Fruit fly (Drosophila melanogaster) whole organism, prepupa: ENCODE measurements around the gene Nthl1.

Source experiments
- Blimp-1 ChIP-seq: fragments of 200-800 bp; sonication (Bioruptor generic); optimal IDR thresholded peaks from 3 replicates; lab custom pipeline; 2017; ENCODE audit warnings: missing biosample characterization, missing genetic modification characterization, mild to moderate bottlenecking, moderate library complexity, missing genetic modification reagents
- CG10631 ChIP-seq: fragments of 200-800 bp; sonication (Bioruptor generic); optimal IDR thresholded peaks from 2 replicates; lab custom pipeline; 2016; ENCODE audit warnings: missing biosample characterization, missing genetic modification characterization
- CG11294 ChIP-seq: fragments of 200-800 bp; sonication (Bioruptor generic); IDR thresholded peaks from 2 replicates; pipeline ENCODE4 v1.3.6; 2022; ENCODE audit warnings: missing biosample characterization, missing genetic modification characterization
- CG11762 ChIP-seq: fragments of 200-800 bp; sonication (Bioruptor generic); optimal IDR thresholded peaks from 3 replicates; lab custom pipeline; 2016; ENCODE audit warnings: missing biosample characterization, missing genetic modification characterization; ENCODE audit not compliant: insufficient read depth
- CG15336 ChIP-seq: fragments of 200-800 bp; sonication (Bioruptor generic); IDR thresholded peaks from 2 replicates; pipeline ENCODE4 v1.3.6; 2022; ENCODE audit warnings: missing biosample characterization, missing genetic modification characterization
- CG1621 ChIP-seq: fragments of 200-800 bp; sonication (Bioruptor generic); optimal IDR thresholded peaks from 3 replicates; lab custom pipeline; 2018; ENCODE audit warnings: missing biosample characterization, mild to moderate bottlenecking, missing genetic modification characterization
- CG16779 ChIP-seq: fragments of 200-800 bp; sonication (Bioruptor generic); optimal IDR thresholded peaks from 3 replicates; lab custom pipeline; 2017; ENCODE audit warnings: missing biosample characterization, mild to moderate bottlenecking, missing genetic modification characterization
- CG3032 ChIP-seq: fragments of 200-800 bp; optimal IDR thresholded peaks from 2 replicates; lab custom pipeline; 2019; ENCODE audit warnings: missing biosample characterization, mild to moderate bottlenecking, missing genetic modification characterization, moderate library complexity
- CG31627 ChIP-seq: fragments of 200-800 bp; sonication (Bioruptor generic); optimal IDR thresholded peaks from 3 replicates; lab custom pipeline; 2016; ENCODE audit warnings: missing biosample characterization, missing genetic modification characterization
- CG32006 ChIP-seq: fragments of 200-800 bp; sonication (Bioruptor generic); optimal IDR thresholded peaks from 3 replicates; lab custom pipeline; 2017; ENCODE audit warnings: missing biosample characterization, mild to moderate bottlenecking, missing genetic modification characterization
- CG34406 ChIP-seq: fragments of 200-800 bp; sonication (Bioruptor generic); optimal IDR thresholded peaks from 3 replicates; lab custom pipeline; 2016; ENCODE audit warnings: missing biosample characterization, missing genetic modification characterization
- CG3919 ChIP-seq: fragments of 200-800 bp; sonication (Bioruptor generic); optimal IDR thresholded peaks from 3 replicates; lab custom pipeline; 2016; ENCODE audit warnings: missing biosample characterization, missing genetic modification characterization
- CG4318 ChIP-seq: fragments of 200-800 bp; sonication (Bioruptor generic); optimal IDR thresholded peaks from 3 replicates; lab custom pipeline; 2017; ENCODE audit warnings: missing biosample characterization, mild to moderate bottlenecking, missing genetic modification characterization
- CG6163 ChIP-seq: fragments of 200-800 bp; sonication (Bioruptor generic); IDR thresholded peaks from 3 replicates; pipeline ENCODE4 v1.3.6; 2022; ENCODE audit warnings: missing biosample characterization, missing genetic modification characterization
- CG6276 ChIP-seq: fragments of 200-800 bp; sonication (Bioruptor generic); optimal IDR thresholded peaks from 2 replicates; lab custom pipeline; 2017; ENCODE audit warnings: missing biosample characterization, mild to moderate bottlenecking, missing genetic modification characterization
- CG6854 ChIP-seq: fragments of 200-800 bp; sonication (Bioruptor generic); optimal IDR thresholded peaks from 2 replicates; lab custom pipeline; 2017; ENCODE audit warnings: missing biosample characterization, mild to moderate bottlenecking, missing genetic modification characterization
- CG7368 ChIP-seq: fragments of 200-800 bp; sonication (Bioruptor generic); optimal IDR thresholded peaks from 3 replicates; lab custom pipeline; 2016; ENCODE audit warnings: missing biosample characterization, missing genetic modification characterization
- CG8119 ChIP-seq: fragments of 200-800 bp; sonication (Bioruptor generic); IDR thresholded peaks from 3 replicates; pipeline ENCODE4 v1.3.6; 2022; ENCODE audit warnings: missing biosample characterization, missing genetic modification characterization
- CG8319 ChIP-seq: fragments of 200-800 bp; sonication (Bioruptor generic); optimal IDR thresholded peaks from 3 replicates; lab custom pipeline; 2016; ENCODE audit warnings: missing biosample characterization, missing genetic modification characterization
- CG9139 ChIP-seq: fragments of 200-800 bp; sonication (Bioruptor generic); optimal IDR thresholded peaks from 3 replicates; lab custom pipeline; 2017; ENCODE audit warnings: missing biosample characterization, mild to moderate bottlenecking, missing genetic modification characterization
- Eip75B ChIP-seq: fragments of 200-800 bp; sonication (Bioruptor generic); optimal IDR thresholded peaks from 3 replicates; lab custom pipeline; 2016; ENCODE audit warnings: missing biosample characterization, missing genetic modification characterization
- Eip78C ChIP-seq: fragments of 200-800 bp; sonication (Bioruptor generic); peaks from one replicate; lab custom pipeline; 2016; ENCODE audit warnings: missing biosample characterization, missing genetic modification characterization
- Eip93F ChIP-seq: fragments of 200-800 bp; sonication (Bioruptor generic); optimal IDR thresholded peaks from 2 replicates; lab custom pipeline; 2016; ENCODE audit warnings: missing biosample characterization, mild to moderate bottlenecking, missing genetic modification characterization
- Ets21C ChIP-seq: fragments of 200-800 bp; sonication (Bioruptor generic); optimal IDR thresholded peaks from 3 replicates; lab custom pipeline; 2016; ENCODE audit warnings: missing biosample characterization, missing genetic modification characterization
- Ets96B ChIP-seq: fragments of 200-800 bp; optimal IDR thresholded peaks from 2 replicates; lab custom pipeline; 2019; ENCODE audit warnings: missing biosample characterization, mild to moderate bottlenecking, missing genetic modification characterization, moderate library complexity
- Gug ChIP-seq: fragments of 200-800 bp; sonication (Bioruptor generic); IDR thresholded peaks from 2 replicates; pipeline ENCODE4 v1.3.6; 2022; ENCODE audit warnings: missing biosample characterization, missing genetic modification characterization
- Hr38 ChIP-seq: sonication (Bioruptor generic); optimal IDR thresholded peaks from 2 replicates; lab custom pipeline; 2016; ENCODE audit warnings: missing biosample characterization, missing genetic modification characterization
- Hr39 ChIP-seq: fragments of 200-800 bp; sonication (Bioruptor generic); optimal IDR thresholded peaks from 2 replicates; lab custom pipeline; 2016; ENCODE audit warnings: missing biosample characterization, missing genetic modification characterization
- Hr4 ChIP-seq: fragments of 200-800 bp; sonication (Bioruptor generic); optimal IDR thresholded peaks from 3 replicates; lab custom pipeline; 2016; ENCODE audit warnings: missing biosample characterization, missing genetic modification characterization
- Met ChIP-seq: fragments of 200-800 bp; sonication (Bioruptor generic); optimal IDR thresholded peaks from 3 replicates; lab custom pipeline; 2016; ENCODE audit warnings: missing biosample characterization, missing genetic modification characterization
- OdsH ChIP-seq: fragments of 200-800 bp; sonication (Bioruptor generic); optimal IDR thresholded peaks from 3 replicates; lab custom pipeline; 2016; ENCODE audit warnings: missing biosample characterization, missing genetic modification characterization
- Sox102F ChIP-seq: fragments of 200-800 bp; sonication (Bioruptor generic); optimal IDR thresholded peaks from 2 replicates; lab custom pipeline; 2016; ENCODE audit warnings: missing biosample characterization, mild to moderate bottlenecking, missing genetic modification characterization
- Sox14 ChIP-seq: fragments of 200-800 bp; sonication (Bioruptor generic); optimal IDR thresholded peaks from 3 replicates; lab custom pipeline; 2016; ENCODE audit warnings: missing biosample characterization, missing genetic modification characterization
- Sox15 ChIP-seq: fragments of 200-800 bp; sonication (Bioruptor generic); optimal IDR thresholded peaks from 3 replicates; lab custom pipeline; 2016; ENCODE audit warnings: missing biosample characterization, missing genetic modification characterization
- achi ChIP-seq: fragments of 200-800 bp; sonication (Bioruptor generic); optimal IDR thresholded peaks from 3 replicates; lab custom pipeline; 2016; ENCODE audit warnings: missing biosample characterization, missing genetic modification characterization
- acj6 ChIP-seq: fragments of 200-800 bp; sonication (Bioruptor generic); optimal IDR thresholded peaks from 3 replicates; lab custom pipeline; 2016; ENCODE audit warnings: missing biosample characterization, missing genetic modification characterization
- cyc ChIP-seq: fragments of 200-800 bp; sonication (Bioruptor generic); optimal IDR thresholded peaks from 3 replicates; lab custom pipeline; 2016; ENCODE audit warnings: missing biosample characterization, missing genetic modification characterization
- dac ChIP-seq: fragments of 200-800 bp; sonication (Bioruptor generic); optimal IDR thresholded peaks from 2 replicates; lab custom pipeline; 2017; ENCODE audit warnings: missing biosample characterization, mild to moderate bottlenecking, missing genetic modification characterization
- dsx ChIP-seq: fragments of 200-800 bp; optimal IDR thresholded peaks from 3 replicates; lab custom pipeline; 2019; ENCODE audit warnings: missing biosample characterization, mild to moderate bottlenecking, missing genetic modification characterization, moderate library complexity; ENCODE audit not compliant: poor library complexity, severe bottlenecking
- esn ChIP-seq: fragments of 200-800 bp; sonication (Bioruptor generic); optimal IDR thresholded peaks from 2 replicates; lab custom pipeline; 2016; ENCODE audit warnings: missing biosample characterization, mild to moderate bottlenecking, missing genetic modification characterization, moderate library complexity
- fd59A ChIP-seq: fragments of 200-800 bp; sonication (Bioruptor generic); optimal IDR thresholded peaks from 2 replicates; lab custom pipeline; 2017; ENCODE audit warnings: missing biosample characterization, mild to moderate bottlenecking, missing genetic modification characterization, missing genetic modification reagents
- fd85E ChIP-seq: fragments of 200-800 bp; sonication (Bioruptor generic); optimal IDR thresholded peaks from 3 replicates; lab custom pipeline; 2016; ENCODE audit warnings: missing biosample characterization, missing genetic modification characterization
- fkh ChIP-seq: fragments of 200-800 bp; sonication (Bioruptor generic); optimal IDR thresholded peaks from 3 replicates; lab custom pipeline; 2017; ENCODE audit warnings: missing biosample characterization, mild to moderate bottlenecking, missing genetic modification characterization, moderate library complexity
- lz ChIP-seq: fragments of 200-800 bp; sonication (Bioruptor generic); optimal IDR thresholded peaks from 3 replicates; lab custom pipeline; 2016; ENCODE audit warnings: missing biosample characterization, missing genetic modification characterization
- net ChIP-seq: fragments of 200-800 bp; sonication (Bioruptor generic); optimal IDR thresholded peaks from 3 replicates; lab custom pipeline; 2016; ENCODE audit warnings: missing biosample characterization, missing genetic modification characterization
- pdm3 ChIP-seq: fragments of 200-800 bp; sonication (Bioruptor generic); optimal IDR thresholded peaks from 3 replicates; lab custom pipeline; 2016; ENCODE audit warnings: missing biosample characterization, missing genetic modification characterization
- salr ChIP-seq, 2 experiments: fragments of 200-800 bp; sonication (Bioruptor generic); optimal IDR thresholded peaks; 3 replicates each; lab custom pipeline; 2016 to 2018; ENCODE audit warnings: missing biosample characterization in 2 of 2, missing genetic modification characterization in 2 of 2, mild to moderate bottlenecking in 1 of 2
- ss ChIP-seq, 2 experiments: fragments of 200-800 bp; sonication (Bioruptor generic); optimal IDR thresholded peaks; 2 replicates in 1 of 2; 3 replicates in 1 of 2; lab custom pipeline; 2017 to 2018; ENCODE audit warnings: mild to moderate bottlenecking in 2 of 2, missing biosample characterization in 2 of 2, missing genetic modification characterization in 2 of 2, moderate library complexity in 1 of 2
- svp ChIP-seq: fragments of 200-800 bp; sonication (Bioruptor generic); peaks from one replicate; lab custom pipeline; 2016; ENCODE audit warnings: missing biosample characterization, missing genetic modification characterization
- topi ChIP-seq: fragments of 200-800 bp; sonication (Bioruptor generic); optimal IDR thresholded peaks from 3 replicates; lab custom pipeline; 2016; ENCODE audit warnings: missing biosample characterization, missing genetic modification characterization
- vri ChIP-seq: fragments of 200-800 bp; sonication (Bioruptor generic); optimal IDR thresholded peaks from 3 replicates; lab custom pipeline; 2016; ENCODE audit warnings: missing biosample characterization, mild to moderate bottlenecking, missing genetic modification characterization

Gene Nthl1

dm6 chr2L:20944886-20945558 is 17.4 kb upstream of the Nthl1 start:
- TF ChIP-seq pdm3 (peak; percentile 38), Ets21C (GFP tag; lab: Kevin White, UChicago) (peak; percentile 12), CG8319 (GFP tag; lab: Kevin White, UChicago) (peak; percentile 22), CG1621 (tag; lab: Kevin White, UChicago) (no peak), net (GFP tag; lab: Kevin White, UChicago) (peak; percentile 19), dsx (GFP tag; lab: Kevin White, UChicago) (peak; percentile 25), achi (GFP tag; lab: Kevin White, UChicago) (peak; percentile 38), CG15336 (peak; percentile 50; the same call in 1 of the 2 replicates), Hr39 (GFP tag; lab: Kevin White, UChicago) (peak; percentile 25), CG16779 (tag; lab: Kevin White, UChicago) (no peak), CG4318 (GFP tag; lab: Kevin White, UChicago) (peak; percentile 39), vri (no peak), CG3919 (GFP tag; lab: Kevin White, UChicago) (peak; percentile 32), CG7368 (GFP tag; lab: Kevin White, UChicago) (peak; percentile 8), Sox14 (GFP tag; lab: Kevin White, UChicago) (peak; percentile 53), CG9139 (GFP tag; lab: Kevin White, UChicago) (no peak), CG34406 (peak; percentile 27), Gug (GFP tag; lab: Robert Waterston, UW) (no peak), CG32006 (GFP tag; lab: Kevin White, UChicago) (peak; percentile 71), Blimp-1 (no peak), lz (GFP tag; lab: Kevin White, UChicago) (peak; percentile 14), CG3032 (peak; percentile 41), Eip75B (GFP tag; lab: Kevin White, UChicago) (peak; percentile 25), esn (peak; percentile 40), Eip93F (no peak), svp (GFP tag; lab: Kevin White, UChicago) (peak; percentile 50), Sox102F (GFP tag; lab: Kevin White, UChicago) (peak; percentile 17), CG8119 (GFP tag; lab: Robert Waterston, UW) (no peak), Sox15 (GFP tag; lab: Kevin White, UChicago) (no peak), CG11762 (GFP tag; lab: Kevin White, UChicago) (no peak), fkh (GFP tag; lab: Kevin White, UChicago) (no peak), CG11294 (no peak), fd59A (GFP tag; lab: Kevin White, UChicago) (no peak), CG6854 (GFP tag; lab: Kevin White, UChicago) (no peak), Eip78C (GFP tag; lab: Kevin White, UChicago) (peak; percentile 76), Ets96B (no peak), ss (GFP tag; optimal IDR thresholded peaks at IDR 0.05; lab: Kevin White, UChicago) (no peak), cyc (GFP tag; lab: Kevin White, UChicago) (peak; percentile 34), Hr38 (GFP tag; lab: Kevin White, UChicago) (no peak), dac (peak; percentile 13), Hr4 (GFP tag; lab: Kevin White, UChicago) (peak; percentile 50), CG10631 (GFP tag; lab: Kevin White, UChicago) (peak; percentile 58), OdsH (peak; percentile 53), CG6276 (peak; percentile 41), fd85E (no peak), Met (GFP tag; lab: Kevin White, UChicago) (peak; percentile 56), topi (GFP tag; lab: Kevin White, UChicago) (peak; percentile 9), CG31627 (GFP tag; lab: Kevin White, UChicago) (peak; percentile 28), CG6163 (GFP tag; lab: Robert Waterston, UW) (peak; percentile 33; the same call in 1 of the 3 replicates), acj6 (GFP tag; lab: Kevin White, UChicago) (peak; percentile 32), salr (GFP tag; optimal IDR thresholded peaks at IDR 0.05; lab: Kevin White, UChicago) (peak in 1 of 2 experiments; percentile 34)
